3 worm cellular contexts compared by ENCODE assay signal in genomic region chrIII:2421226-2421625, ce11.
TF ChIP-seq lines count a peak whose summit lies in the region.

No protein-coding gene starts in this region.

TF ChIP-seq in whole organism, L4 larva, 104 proteins besides CTCF, POLR2A, EP300 and RAD21:
- TF ChIP-seq unc-62 (GFP tag; optimal IDR thresholded peaks at IDR 0.05 in 1 of 2; lab: Kevin White, UChicago), result peak in 1 of 2 experiments; percentile 12
- no peak for TF ChIP-seq unc-62 (tag; optimal IDR thresholded peaks at IDR 0.05; lab: Kevin White, UChicago)
- peak; percentile 53 for TF ChIP-seq aha-1 (tag; lab: Kevin White, UChicago)
- no peak for TF ChIP-seq set-16 (GFP tag; IDR thresholded peaks at IDR 0.05; lab: Robert Waterston, UW)
- TF ChIP-seq cey-2 (tag; optimal IDR thresholded peaks at IDR 0.05; lab: Kevin White, UChicago; ENCODE audit: borderline replicate concordance, insufficient read depth), result no peak
- TF ChIP-seq jun-1 (tag; optimal IDR thresholded peaks at IDR 0.05; lab: Kevin White, UChicago), result no peak
- no peak for TF ChIP-seq vab-7 (GFP tag; IDR thresholded peaks at IDR 0.05; lab: Robert Waterston, UW)
- no peak for TF ChIP-seq ceh-28 (tag; optimal IDR thresholded peaks at IDR 0.05; lab: Kevin White, UChicago)
- peak; percentile 60; the same call in 1 of the 2 replicates for TF ChIP-seq egl-43 (GFP tag; IDR thresholded peaks at IDR 0.05; lab: Robert Waterston, UW)
- TF ChIP-seq lsy-2 (tag; optimal IDR thresholded peaks at IDR 0.05; lab: Kevin White, UChicago), result no peak

TF ChIP-seq in whole organism, midembryonic, 9 proteins besides CTCF, POLR2A, EP300 and RAD21:
- no peak for TF ChIP-seq flt-1 (GFP tag; IDR thresholded peaks at IDR 0.05; lab: Robert Waterston, UW)
- TF ChIP-seq klf-2 (GFP tag; conservative IDR thresholded peaks at IDR 0.05; lab: Robert Waterston, UW), result no peak
- no peak for TF ChIP-seq cog-1 (tag; optimal IDR thresholded peaks at IDR 0.05; lab: Kevin White, UChicago)
- 0 out of 2 replicates have a peak, but pooled peaks have one; percentile 20 for TF ChIP-seq ztf-23 (GFP tag; IDR thresholded peaks at IDR 0.05; lab: Robert Waterston, UW)
TF ChIP-seq in whole organism, midembryonic: peak in this region for 1.

TF ChIP-seq in whole organism, young adult, 124 proteins besides CTCF, POLR2A, EP300 and RAD21:
- TF ChIP-seq ceh-58 (GFP tag; IDR thresholded peaks at IDR 0.05; lab: Robert Waterston, UW) (0 out of 2 replicates have a peak, but pooled peaks have one; percentile 83), Y53G8AR.9 (GFP tag; conservative IDR thresholded peaks at IDR 0.05; lab: Robert Waterston, UW) (no peak), zfh-2 (GFP tag; conservative IDR thresholded peaks at IDR 0.05; lab: Robert Waterston, UW) (0 out of 2 replicates have a peak, but pooled peaks have one; percentile 15)
